Worm (Caenorhabditis elegans): ENCODE measurements around the gene C05C10.7.

Gene C05C10.7

ce11 chrII:9956116-9956515 lies 17.3 kb upstream of the C05C10.7 start:
- TF ChIP-seq unc-62 (GFP tag; optimal IDR thresholded peaks at IDR 0.05), result no peak

ce11 chrII:9954885-9955284 lies 16.1 kb upstream of the C05C10.7 start, which contains the start of gene egl-43:
Gene egl-43 (plus strand): TSS chrII:9955185.
- TF ChIP-seq unc-62 (GFP tag; optimal IDR thresholded peaks at IDR 0.05), result no peak

- no peak for TF ChIP-seq unc-62 (GFP tag; optimal IDR thresholded peaks at IDR 0.05)
These were observed 13.1 kb upstream of the C05C10.7 start for ce11 chrII:9951846-9952245.

- no peak for TF ChIP-seq unc-62 (GFP tag; optimal IDR thresholded peaks at IDR 0.05)
These were observed 9.9 kb upstream of the C05C10.7 start for ce11 chrII:9948662-9949061.

- no peak for TF ChIP-seq unc-62 (GFP tag; optimal IDR thresholded peaks at IDR 0.05)
These were observed 5.1 kb upstream of the C05C10.7 start, which contains the start of gene flad-1 for ce11 chrII:9943837-9944236. Gene flad-1 (plus strand): TSS chrII:9944137.

- TF ChIP-seq unc-62 (GFP tag; optimal IDR thresholded peaks at IDR 0.05), result no peak
These were observed 4.5 kb upstream of the C05C10.7 start for ce11 chrII:9943246-9943645.

- no peak for TF ChIP-seq unc-62 (GFP tag; optimal IDR thresholded peaks at IDR 0.05)
These were observed 1.7 kb upstream of the C05C10.7 start, which contains the start of gene ufd-3 for ce11 chrII:9940430-9940829. Gene ufd-3 (plus strand): TSS chrII:9940753.

ce11 chrII:9937611-9938010 lies 1.2 kb downstream of the C05C10.7 start:
- no peak for TF ChIP-seq unc-62 (GFP tag; optimal IDR thresholded peaks at IDR 0.05)

- no peak for TF ChIP-seq unc-62 (GFP tag; optimal IDR thresholded peaks at IDR 0.05)
These were observed 1.9 kb downstream of the C05C10.7 start, which contains the start of gene C05C10.3 for ce11 chrII:9936859-9937258. Gene C05C10.3 (minus strand): TSS chrII:9936893.

- no peak for TF ChIP-seq unc-62 (GFP tag; optimal IDR thresholded peaks at IDR 0.05)
These were observed 3.1 kb downstream of the C05C10.7 start for ce11 chrII:9935664-9936063.

- TF ChIP-seq unc-62 (GFP tag; optimal IDR thresholded peaks at IDR 0.05), result no peak
These were observed 3.6 kb downstream of the C05C10.7 start for ce11 chrII:9935044-9935599.

ce11 chrII:9934570-9934969 lies 4.2 kb downstream of the C05C10.7 start:
- no peak for TF ChIP-seq unc-62 (GFP tag; optimal IDR thresholded peaks at IDR 0.05)

- no peak for TF ChIP-seq unc-62 (GFP tag; optimal IDR thresholded peaks at IDR 0.05)
These were observed 4.8 kb downstream of the C05C10.7 start for ce11 chrII:9933947-9934383.

ce11 chrII:9931476-9931875 lies 7.3 kb downstream of the C05C10.7 start, which contains the start of gene pho-11:
Gene pho-11 (plus strand): TSS chrII:9931849.
- no peak for TF ChIP-seq unc-62 (GFP tag; optimal IDR thresholded peaks at IDR 0.05)

- no peak for TF ChIP-seq unc-62 (GFP tag; optimal IDR thresholded peaks at IDR 0.05)
These were observed 7.8 kb downstream of the C05C10.7 start for ce11 chrII:9931012-9931411.

- TF ChIP-seq unc-62 (GFP tag; optimal IDR thresholded peaks at IDR 0.05), result no peak
These were observed 10.3 kb downstream of the C05C10.7 start for ce11 chrII:9928470-9928869.

- TF ChIP-seq unc-62 (GFP tag; optimal IDR thresholded peaks at IDR 0.05), result no peak
These were observed 17.0 kb downstream of the C05C10.7 start, which contains the start of gene C05C10.2 for ce11 chrII:9921622-9922269. Gene C05C10.2 (plus strand): TSS chrII:9922219.
